Worm (Caenorhabditis elegans): ENCODE results near the gene T11F9.10.

DNA sequence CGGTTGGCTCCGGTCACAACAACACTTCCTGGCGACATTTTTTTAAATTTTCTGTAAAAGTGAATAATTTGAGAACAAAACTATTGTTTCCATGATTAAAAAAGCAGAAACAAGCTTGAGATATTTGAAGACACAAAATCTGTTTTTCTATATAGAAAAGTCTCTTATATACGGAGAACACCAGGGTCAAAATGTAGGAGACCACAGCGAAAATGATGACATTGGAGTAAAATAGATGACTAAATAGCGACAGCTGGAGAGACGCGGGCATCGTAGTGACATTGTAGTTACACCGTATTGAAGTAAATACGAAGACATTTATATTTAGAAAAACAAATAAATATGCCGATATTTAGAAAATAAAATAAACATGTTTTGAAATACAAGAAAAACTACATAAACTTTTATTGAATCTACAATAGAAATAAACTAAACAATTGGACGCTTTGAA, 29.4 kb downstream of the T11F9.10 start, which contains the start of gene sdz-8:
- TF ChIP-seq fkh-10 (GFP tag; optimal IDR thresholded peaks at IDR 0.05) (no peak), nhr-25 (tag; optimal IDR thresholded peaks at IDR 0.05) (no peak), unc-39 (tag; optimal IDR thresholded peaks at IDR 0.05) (no peak), jun-1 (tag; optimal IDR thresholded peaks at IDR 0.05) (no peak), elt-3 (tag; optimal IDR thresholded peaks at IDR 0.05) (no peak)

Data from whole organism, L3 larva.